Worm (Caenorhabditis elegans) whole organism, L2 larva: ENCODE results near the gene nlp-19.

Source experiments
- mdl-1 ChIP-seq, 2 experiments: fragments of 150-350 bp in 1 of 2; sonication (generic microtip) in 1 of 2; optimal IDR thresholded peaks; 2 replicates each; lab custom pipeline; 2017; ENCODE audit warnings: missing biosample characterization in 2 of 2, missing genetic modification characterization in 2 of 2
- nhr-77 ChIP-seq: fragments of 150-350 bp; optimal IDR thresholded peaks from 2 replicates; lab custom pipeline; 2014; ENCODE audit warnings: missing biosample characterization, missing genetic modification characterization
- snpc-4 ChIP-seq: fragments of 150-350 bp; optimal IDR thresholded peaks from 2 replicates; lab custom pipeline; 2014; ENCODE audit warnings: missing biosample characterization, missing genetic modification characterization
- unc-62 ChIP-seq: fragments of 150-350 bp; optimal IDR thresholded peaks from 2 replicates; lab custom pipeline; 2014; ENCODE audit warnings: missing biosample characterization, missing genetic modification reagents, missing genetic modification characterization

DNA sequence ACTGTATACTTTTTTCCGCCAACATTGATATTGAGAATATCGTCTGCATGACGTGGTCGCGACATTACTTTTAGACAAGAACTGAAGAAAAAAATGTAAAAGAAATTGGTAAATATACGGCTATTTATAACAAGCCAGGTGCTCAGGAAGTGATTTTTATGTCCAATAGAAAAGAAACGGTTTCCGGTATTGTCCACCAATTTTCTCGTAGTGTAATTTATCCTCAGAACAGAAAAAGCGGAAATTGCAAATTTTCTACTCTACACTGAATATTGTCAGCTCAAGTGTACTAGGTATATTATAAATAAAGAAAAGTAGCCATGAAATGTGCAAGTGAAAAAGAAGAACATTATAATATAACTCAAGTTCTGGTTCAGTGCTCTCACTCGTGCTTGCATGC, 40.6 kb downstream of the nlp-19 start, which contains the start of gene F59F3.6:
- no peak for TF ChIP-seq snpc-4
- TF ChIP-seq unc-62 (GFP tag; lab: Kevin White, UChicago) = no peak
- TF ChIP-seq nhr-77 (tag; lab: Kevin White, UChicago) = no peak
- no peak for TF ChIP-seq mdl-1 (tag; optimal IDR thresholded peaks at IDR 0.05; lab: Kevin White, UChicago)
